Fruit fly (Drosophila melanogaster) whole organism, wandering third instar larva: ENCODE results near the gene CG7031.

Experiments
- Abd-B ChIP-seq: fragments of >200 bp; optimal IDR thresholded peaks from 2 replicates; lab custom pipeline; 2017; ENCODE audit warnings: missing biosample characterization, missing genetic modification characterization
- CG32264 ChIP-seq: fragments of 200-800 bp; sonication (Bioruptor generic); optimal IDR thresholded peaks from 2 replicates; lab custom pipeline; 2016; ENCODE audit warnings: missing biosample characterization, missing genetic modification characterization
- Hr78 ChIP-seq: fragments of >200 bp; optimal IDR thresholded peaks from 2 replicates; lab custom pipeline; 2017; ENCODE audit warnings: missing biosample characterization, missing genetic modification characterization
- Myc ChIP-seq: fragments of >200 bp; optimal IDR thresholded peaks from 2 replicates; lab custom pipeline; 2017
- Sp1 ChIP-seq: fragments of 200-800 bp; sonication (Bioruptor generic); optimal IDR thresholded peaks from 3 replicates; lab custom pipeline; 2019; ENCODE audit warnings: missing biosample characterization, mild to moderate bottlenecking, missing genetic modification characterization, moderate library complexity
- Vsx2 ChIP-seq: fragments of 200-300, 225-300 bp; sonication (Bioruptor generic); optimal IDR thresholded peaks from 2 replicates; lab custom pipeline; 2018; ENCODE audit warnings: missing biosample characterization, missing genetic modification characterization; ENCODE audit not compliant: partially characterized antibody
- br ChIP-seq: fragments of 200-800 bp; sonication (Bioruptor generic); optimal IDR thresholded peaks from 2 replicates; lab custom pipeline; 2016; ENCODE audit warnings: missing biosample characterization, missing genetic modification characterization
- dmrt93B ChIP-seq: fragments of 200-800 bp; sonication (Bioruptor generic); optimal IDR thresholded peaks from 2 replicates; lab custom pipeline; 2018; ENCODE audit warnings: missing biosample characterization, mild to moderate bottlenecking, missing genetic modification characterization
- ey ChIP-seq: fragments of 200-800 bp; sonication (Bioruptor generic); optimal IDR thresholded peaks from 2 replicates; lab custom pipeline; 2016; ENCODE audit warnings: missing biosample characterization, missing genetic modification characterization
- jim ChIP-seq: fragments of 175-275, 200-325 bp; sonication (Bioruptor generic); optimal IDR thresholded peaks from 2 replicates; lab custom pipeline; 2016; ENCODE audit warnings: missing biosample characterization, mild to moderate bottlenecking, missing genetic modification characterization
- pan ChIP-seq: fragments of >200 bp; optimal IDR thresholded peaks from 2 replicates; lab custom pipeline; 2017
- psq ChIP-seq: fragments of 200-800 bp; sonication (Bioruptor generic); optimal IDR thresholded peaks from 3 replicates; lab custom pipeline; 2017; ENCODE audit warnings: missing biosample characterization, mild to moderate bottlenecking, missing genetic modification characterization, moderate library complexity
- rgr ChIP-seq: fragments of 200-800 bp; sonication (Bioruptor generic); optimal IDR thresholded peaks from 3 replicates; lab custom pipeline; 2016; ENCODE audit warnings: missing biosample characterization, mild to moderate bottlenecking, missing genetic modification characterization
- usp ChIP-seq: fragments of >200 bp; optimal IDR thresholded peaks from 2 replicates; lab custom pipeline; 2017; ENCODE audit warnings: missing biosample characterization, missing genetic modification characterization

dm6 chr3R:22763587-22763986 is 40.5 kb upstream of the CG7031 start, which contains the start of gene Nepl14:
- TF ChIP-seq psq (GFP tag; lab: Kevin White, UChicago) (no peak), Vsx2 (GFP tag; lab: Kevin White, UChicago) (no peak), dmrt93B (GFP tag; lab: Kevin White, UChicago) (no peak), pan (no peak), rgr (no peak), Sp1 (no peak), Abd-B (no peak), Myc (lab: Kevin White, UChicago) (no peak), jim (GFP tag; lab: Kevin White, UChicago) (no peak), ey (no peak), CG32264 (no peak), br (GFP tag; lab: Kevin White, UChicago) (no peak), Hr78 (GFP tag; lab: Kevin White, UChicago) (no peak), usp (GFP tag; lab: Kevin White, UChicago) (no peak)
